Worm (Caenorhabditis elegans) whole organism, midembryonic: ENCODE results near the gene C06A1.3.

Source experiments
- klf-2 ChIP-seq: fragments of 200-800 bp; sonication (Bioruptor generic); conservative IDR thresholded peaks from 2 replicates; pipeline ENCODE4 v1.3.6; 2022; ENCODE audit warnings: missing genetic modification reagents, missing genetic modification characterization, missing compliant biosample characterization
- ztf-29 ChIP-seq: fragments of 200-800 bp; sonication (Bioruptor generic); IDR thresholded peaks from 2 replicates; pipeline ENCODE4 v1.3.6; 2022; ENCODE audit warnings: missing genetic modification reagents, missing genetic modification characterization, missing compliant biosample characterization

DNA sequence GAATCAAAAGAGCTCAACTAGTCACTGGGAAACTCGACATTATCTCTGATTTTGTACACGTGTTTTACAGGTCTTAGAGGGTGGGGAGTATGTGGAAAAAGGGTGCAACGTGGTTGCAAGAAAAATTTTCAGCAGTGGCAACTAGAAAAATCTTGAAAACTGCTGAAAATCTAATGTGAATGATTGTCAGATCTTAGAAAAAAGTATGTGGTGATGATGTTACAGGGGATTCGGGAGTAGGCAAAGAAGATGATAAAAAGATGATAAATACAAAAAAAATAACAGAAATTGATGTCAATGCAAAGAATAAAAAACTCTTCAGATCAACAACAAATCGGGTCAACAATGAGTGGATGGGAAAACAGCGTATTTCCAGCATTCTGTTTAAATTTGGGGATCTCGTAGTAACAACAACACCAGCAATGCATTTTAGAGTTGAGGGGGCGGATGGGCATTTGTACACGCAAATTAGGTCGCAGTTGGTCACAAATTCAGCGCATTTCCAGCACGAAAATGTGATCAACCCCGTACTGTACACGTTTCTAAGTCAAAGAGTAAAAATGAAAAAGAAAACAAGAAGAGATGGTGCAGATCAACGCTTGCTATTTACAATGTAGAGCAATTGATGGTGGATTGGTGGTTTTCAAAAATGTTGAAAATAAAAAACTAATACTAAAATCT lies 28.5 kb upstream of the C06A1.3 start:
- TF ChIP-seq ztf-29 (GFP tag; lab: Robert Waterston, UW) (no peak), klf-2 (GFP tag; lab: Robert Waterston, UW) (no peak)
